Fruit fly (Drosophila melanogaster) whole organism, embryonic: Measurements from ENCODE around the gene CG34001.
A peak's percentile ranks its signal among the peaks of the same experiment; 100 is the strongest.

Experiments
- CG11093 ChIP-seq: fragments of 200-800 bp; sonication (Bioruptor generic); IDR thresholded peaks from 3 replicates; pipeline ENCODE4 v1.3.6; 2022; ENCODE audit warnings: missing biosample characterization, missing genetic modification characterization
- CG12155 ChIP-seq: fragments of 200-800 bp; sonication (Bioruptor generic); optimal IDR thresholded peaks from 3 replicates; lab custom pipeline; 2016; ENCODE audit warnings: missing biosample characterization, missing genetic modification characterization
- CG12299 ChIP-seq: fragments of 200-800 bp; sonication (Bioruptor generic); optimal IDR thresholded peaks from 2 replicates; lab custom pipeline; 2018; ENCODE audit warnings: missing biosample characterization, mild to moderate bottlenecking, missing genetic modification characterization
- CG13624 ChIP-seq: fragments of 200-800 bp; sonication (Bioruptor generic); optimal IDR thresholded peaks from 2 replicates; lab custom pipeline; 2016; ENCODE audit warnings: missing biosample characterization, missing genetic modification characterization
- CG13894 ChIP-seq: fragments of 200-800 bp; sonication (Bioruptor generic); optimal IDR thresholded peaks from 3 replicates; lab custom pipeline; 2018; ENCODE audit warnings: missing biosample characterization, mild to moderate bottlenecking, missing genetic modification characterization, moderate library complexity
- CG15269 ChIP-seq: fragments of 200-800 bp; sonication (Bioruptor generic); optimal IDR thresholded peaks from 2 replicates; lab custom pipeline; 2018; ENCODE audit warnings: missing biosample characterization, mild to moderate bottlenecking, missing genetic modification characterization, moderate library complexity
- CG16863 ChIP-seq: fragments of 200-800 bp; sonication (Bioruptor generic); optimal IDR thresholded peaks from 3 replicates; lab custom pipeline; 2016; ENCODE audit warnings: missing biosample characterization, missing genetic modification characterization
- CG17359 ChIP-seq: fragments of 200-800 bp; sonication (Bioruptor generic); optimal IDR thresholded peaks from 3 replicates; lab custom pipeline; 2018; ENCODE audit warnings: missing biosample characterization, mild to moderate bottlenecking, missing genetic modification characterization, moderate library complexity
- CG1792 ChIP-seq: fragments of 200-800 bp; sonication (Bioruptor generic); optimal IDR thresholded peaks from 2 replicates; lab custom pipeline; 2016; ENCODE audit warnings: missing biosample characterization, missing genetic modification characterization
- CG2712 ChIP-seq: fragments of 200-800 bp; optimal IDR thresholded peaks from 3 replicates; lab custom pipeline; 2019; ENCODE audit warnings: missing biosample characterization, mild to moderate bottlenecking, missing genetic modification characterization, moderate library complexity
- CG3726 ChIP-seq: fragments of 200-800 bp; sonication (Bioruptor generic); IDR thresholded peaks from 3 replicates; pipeline ENCODE4, ENCODE4 v1.3.6; 2022; ENCODE audit warnings: missing biosample characterization, missing genetic modification characterization
- CG42726 ChIP-seq: fragments of 200-800 bp; sonication (Bioruptor generic); IDR thresholded peaks from 2 replicates; pipeline ENCODE4 v1.3.6; 2022; ENCODE audit warnings: missing biosample characterization, missing genetic modification characterization; ENCODE audit not compliant: partially characterized antibody
- CG4282 ChIP-seq: fragments of 200-800 bp; sonication (Bioruptor generic); optimal IDR thresholded peaks from 2 replicates; lab custom pipeline; 2016; ENCODE audit warnings: missing biosample characterization, missing genetic modification characterization
- CG4328 ChIP-seq: fragments of 200-800 bp; sonication (Bioruptor generic); optimal IDR thresholded peaks from 3 replicates; lab custom pipeline; 2017; ENCODE audit warnings: missing biosample characterization, missing genetic modification reagents, missing genetic modification characterization
- CG4730 ChIP-seq: fragments of 200-800 bp; sonication (Bioruptor generic); IDR thresholded peaks from 2 replicates; pipeline ENCODE4 v1.3.6; 2022; ENCODE audit warnings: missing biosample characterization, missing genetic modification characterization
- CG6272 ChIP-seq: fragments of 200-800 bp; sonication (Bioruptor generic); IDR thresholded peaks from 2 replicates; pipeline ENCODE4 v1.3.6; 2022; ENCODE audit warnings: missing biosample characterization, missing genetic modification characterization
- CG7271 ChIP-seq: fragments of 200-800 bp; sonication (Bioruptor generic); optimal IDR thresholded peaks from 2 replicates; lab custom pipeline; 2018; ENCODE audit warnings: missing biosample characterization, mild to moderate bottlenecking, missing genetic modification characterization, moderate library complexity
- CG7839 ChIP-seq: fragments of 200-800 bp; sonication (Bioruptor generic); optimal IDR thresholded peaks from 3 replicates; lab custom pipeline; 2018; ENCODE audit warnings: missing biosample characterization, mild to moderate bottlenecking, missing genetic modification characterization, moderate library complexity
- CG9797 ChIP-seq: fragments of 200-800 bp; sonication (Bioruptor generic); optimal IDR thresholded peaks from 3 replicates; lab custom pipeline; 2018; ENCODE audit warnings: missing biosample characterization, mild to moderate bottlenecking, missing genetic modification characterization
- CG9876 ChIP-seq: fragments of 200-800 bp; sonication (Bioruptor generic); optimal IDR thresholded peaks from 2 replicates; lab custom pipeline; 2016; ENCODE audit warnings: missing biosample characterization, missing genetic modification characterization
- Dfd ChIP-seq, 2 experiments: fragments of >200 bp; optimal IDR thresholded peaks; 2 replicates each; lab custom pipeline; 2017; ENCODE audit warnings: missing biosample characterization in 2 of 2, missing genetic modification characterization in 2 of 2
- Doc2 ChIP-seq: fragments of 200-800 bp; sonication (Bioruptor generic); IDR thresholded peaks from 2 replicates; pipeline ENCODE4 v1.3.6; 2022; ENCODE audit warnings: missing biosample characterization, missing genetic modification characterization
- Fer1 ChIP-seq: fragments of 200-800 bp; sonication (Bioruptor generic); optimal IDR thresholded peaks from 2 replicates; lab custom pipeline; 2017; ENCODE audit warnings: missing biosample characterization, mild to moderate bottlenecking, missing genetic modification characterization
- Fer3 ChIP-seq: fragments of 200-800 bp; sonication (Bioruptor generic); optimal IDR thresholded peaks from 2 replicates; lab custom pipeline; 2018; ENCODE audit warnings: missing biosample characterization, mild to moderate bottlenecking, missing genetic modification characterization, moderate library complexity
- GATAe ChIP-seq: fragments of 200-800 bp; sonication (Bioruptor generic); conservative IDR thresholded peaks from 2 replicates; pipeline ENCODE4 v1.3.6; 2022; ENCODE audit warnings: missing biosample characterization, missing genetic modification characterization
- HLHmδ ChIP-seq: fragments of 200-800 bp; sonication (Bioruptor generic); optimal IDR thresholded peaks from 2 replicates; lab custom pipeline; 2018; ENCODE audit warnings: missing biosample characterization, mild to moderate bottlenecking, missing genetic modification characterization, moderate library complexity
- Hr51 ChIP-seq, 2 experiments: fragments of 200-800 bp; sonication (Bioruptor generic); optimal IDR thresholded peaks; 2 replicates in 1 of 2; 3 replicates in 1 of 2; lab custom pipeline; 2016 to 2018; ENCODE audit warnings: missing biosample characterization in 2 of 2, missing genetic modification characterization in 2 of 2, mild to moderate bottlenecking in 1 of 2, moderate library complexity in 1 of 2
- Mad ChIP-seq: fragments of 200-800 bp; sonication (Bioruptor generic); optimal IDR thresholded peaks from 2 replicates; lab custom pipeline; 2016; ENCODE audit warnings: missing biosample characterization, missing genetic modification characterization
- Scr ChIP-seq: fragments of 200-800 bp; sonication (Bioruptor generic); IDR thresholded peaks from 2 replicates; pipeline ENCODE4 v1.3.6; 2022; ENCODE audit warnings: missing biosample characterization, missing genetic modification characterization; ENCODE audit not compliant: partially characterized antibody
- Side ChIP-seq: fragments of 200-800 bp; sonication (Bioruptor generic); optimal IDR thresholded peaks from 2 replicates; lab custom pipeline; 2016; ENCODE audit warnings: missing biosample characterization, missing genetic modification characterization
- Usf ChIP-seq: fragments of 200-800 bp; sonication (Bioruptor generic); optimal IDR thresholded peaks from 2 replicates; lab custom pipeline; 2017; ENCODE audit warnings: missing genotype, missing biosample characterization, missing genetic modification characterization
- al ChIP-seq: fragments of 200-800 bp; sonication (Bioruptor generic); IDR thresholded peaks from 2 replicates; pipeline ENCODE4 v1.3.6; 2022; ENCODE audit warnings: missing biosample characterization, missing genetic modification characterization
- ap ChIP-seq: fragments of 200-800 bp; sonication (Bioruptor generic); IDR thresholded peaks from 2 replicates; pipeline ENCODE4 v1.3.6; 2022; ENCODE audit warnings: missing biosample characterization, missing genetic modification characterization
- ato ChIP-seq: fragments of 200-800 bp; sonication (Bioruptor generic); IDR thresholded peaks from 2 replicates; pipeline ENCODE4 v1.3.6; 2022; ENCODE audit warnings: missing biosample characterization, missing genetic modification characterization; ENCODE audit not compliant: partially characterized antibody
- bab2 ChIP-seq: fragments of 200-800 bp; sonication (Bioruptor generic); optimal IDR thresholded peaks from 2 replicates; lab custom pipeline; 2016; ENCODE audit warnings: missing biosample characterization, missing genetic modification characterization
- chif ChIP-seq, 2 experiments: fragments of 200-800 bp; sonication (Bioruptor generic); optimal IDR thresholded peaks; 3 replicates each; lab custom pipeline; 2016; ENCODE audit warnings: missing biosample characterization in 2 of 2, missing genetic modification characterization in 2 of 2
- chn ChIP-seq: fragments of 200-800 bp; sonication (Bioruptor generic); optimal IDR thresholded peaks from 2 replicates; lab custom pipeline; 2016; ENCODE audit warnings: missing biosample characterization, missing genetic modification characterization
- emc ChIP-seq: fragments of 200-800 bp; sonication (Bioruptor generic); optimal IDR thresholded peaks from 2 replicates; lab custom pipeline; 2016; ENCODE audit warnings: missing biosample characterization, missing genetic modification characterization
- eyg ChIP-seq: fragments of 200-800 bp; sonication (Bioruptor generic); optimal IDR thresholded peaks from 3 replicates; lab custom pipeline; 2016; ENCODE audit warnings: missing biosample characterization, missing genetic modification characterization
- grn ChIP-seq: fragments of 200-800 bp; sonication (Bioruptor generic); optimal IDR thresholded peaks from 3 replicates; lab custom pipeline; 2017; ENCODE audit warnings: missing biosample characterization, missing genetic modification characterization
- ken ChIP-seq: fragments of 200-800 bp; sonication (Bioruptor generic); IDR thresholded peaks from 3 replicates; pipeline ENCODE4 v1.3.6; 2022; ENCODE audit warnings: missing biosample characterization, missing genetic modification characterization
- knrl ChIP-seq: fragments of 200-800 bp; sonication (Bioruptor generic); IDR thresholded peaks from 3 replicates; pipeline ENCODE4 v1.3.6; 2022; ENCODE audit warnings: missing biosample characterization, missing genetic modification characterization; ENCODE audit not compliant: partially characterized antibody
- lbe ChIP-seq: fragments of 200-800 bp; sonication (Bioruptor generic); optimal IDR thresholded peaks from 2 replicates; lab custom pipeline; 2016; ENCODE audit warnings: missing biosample characterization, mild to moderate bottlenecking, missing genetic modification characterization
- mld ChIP-seq: fragments of 200-800 bp; sonication (Bioruptor generic); IDR thresholded peaks from 3 replicates; pipeline ENCODE4 v1.3.6; 2022; ENCODE audit warnings: missing biosample characterization, missing genetic modification characterization; ENCODE audit not compliant: partially characterized antibody
- odd ChIP-seq: fragments of 200-800 bp; sonication (Bioruptor generic); optimal IDR thresholded peaks from 2 replicates; lab custom pipeline; 2017; ENCODE audit warnings: missing biosample characterization, mild to moderate bottlenecking, missing genetic modification characterization
- pzg ChIP-seq: fragments of 200-800 bp; sonication (Bioruptor generic); optimal IDR thresholded peaks from 3 replicates; lab custom pipeline; 2018; ENCODE audit warnings: missing biosample characterization, mild to moderate bottlenecking, missing genetic modification characterization, moderate library complexity
- ranshi ChIP-seq: fragments of 200-800 bp; sonication (Bioruptor generic); IDR thresholded peaks from 2 replicates; pipeline ENCODE4 v1.3.6; 2022; ENCODE audit warnings: missing biosample characterization, missing genetic modification characterization
- seq ChIP-seq: fragments of 200-800 bp; sonication (Bioruptor generic); IDR thresholded peaks from 2 replicates; pipeline ENCODE4 v1.3.6; 2022; ENCODE audit warnings: missing biosample characterization, missing genetic modification characterization
- stwl ChIP-seq: fragments of 200-800 bp; sonication (Bioruptor generic); optimal IDR thresholded peaks from 3 replicates; lab custom pipeline; 2018; ENCODE audit warnings: missing biosample characterization, mild to moderate bottlenecking, missing genetic modification characterization, moderate library complexity
- wek ChIP-seq: fragments of 200-800 bp; sonication (Bioruptor generic); optimal IDR thresholded peaks from 3 replicates; lab custom pipeline; 2018; ENCODE audit warnings: missing biosample characterization, mild to moderate bottlenecking, missing genetic modification characterization, moderate library complexity

Gene CG34001

DNA sequence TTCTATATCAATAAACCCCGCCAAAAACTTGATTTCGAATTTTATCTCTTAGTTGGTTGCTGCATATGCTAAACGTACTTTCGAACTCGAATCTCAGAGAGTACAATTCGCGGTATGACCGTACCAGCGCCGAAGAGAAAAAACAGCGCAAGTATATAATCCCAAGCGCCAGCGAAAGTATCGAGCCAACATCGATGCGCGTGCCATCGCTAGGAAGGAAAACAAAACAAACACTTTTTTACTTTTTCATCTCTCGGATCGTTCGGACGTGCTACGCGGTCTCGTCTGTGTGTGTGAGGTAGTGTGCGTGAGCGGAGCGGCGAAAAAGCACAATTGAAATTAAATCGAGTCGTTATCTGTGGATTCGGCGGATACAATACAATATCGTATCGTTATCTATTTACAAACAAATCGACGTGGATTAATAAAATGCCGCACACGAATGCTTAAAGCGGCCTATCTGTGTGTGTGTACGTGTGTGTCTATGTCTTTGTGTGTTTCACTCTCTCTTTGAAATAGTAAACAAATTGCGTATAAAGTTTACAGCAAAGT lies 33.7 kb downstream of the CG34001 start, which contains the start of gene simj (continued):
- peak; percentile 54 for TF ChIP-seq CG12155
- TF ChIP-seq wek (GFP tag; lab: Kevin White, UChicago): peak; percentile 75
- TF ChIP-seq grn (GFP tag; lab: Kevin White, UChicago): peak; percentile 68
- no peak for TF ChIP-seq seq (GFP tag; lab: Robert Waterston, UW)
- peak; percentile 69; the same call in 1 of the 3 replicates for TF ChIP-seq mld (GFP tag; lab: Robert Waterston, UW)
- peak; percentile 41 for TF ChIP-seq Fer3 (tag; lab: Kevin White, UChicago)
- no peak for TF ChIP-seq Usf (GFP tag; lab: Kevin White, UChicago)
- TF ChIP-seq ranshi (GFP tag; lab: Robert Waterston, UW): peak; percentile 66; the same call in 1 of the 2 replicates
- peak; percentile 62 for TF ChIP-seq CG2712
- TF ChIP-seq emc (GFP tag; lab: Kevin White, UChicago): no peak
- TF ChIP-seq CG9876 (GFP tag; lab: Kevin White, UChicago): peak; percentile 46
- no peak for TF ChIP-seq chif (GFP tag; optimal IDR thresholded peaks at IDR 0.05; lab: Kevin White, UChicago)
- peak; percentile 97 for TF ChIP-seq pzg
- peak; percentile 80 for TF ChIP-seq Fer1 (GFP tag; lab: Kevin White, UChicago)
- peak; percentile 11 for TF ChIP-seq CG7839 (tag; lab: Kevin White, UChicago)
- TF ChIP-seq stwl (tag; lab: Kevin White, UChicago): peak; percentile 66
- TF ChIP-seq eyg (GFP tag; lab: Kevin White, UChicago): peak; percentile 28
- TF ChIP-seq CG4282 (GFP tag; lab: Kevin White, UChicago): peak; percentile 55
- TF ChIP-seq ato: peak; percentile 79
- TF ChIP-seq CG4328: peak; percentile 28
- no peak for TF ChIP-seq al (GFP tag; lab: Robert Waterston, UW)
- peak; percentile 41 for TF ChIP-seq chn (GFP tag; lab: Kevin White, UChicago)
- TF ChIP-seq CG9797 (GFP tag; lab: Kevin White, UChicago): peak; percentile 94
- TF ChIP-seq ap (GFP tag; lab: Robert Waterston, UW): no peak
- no peak for TF ChIP-seq CG4730 (GFP tag; lab: Robert Waterston, UW)
- peak; percentile 36 for TF ChIP-seq Side
- TF ChIP-seq Mad (GFP tag; lab: Kevin White, UChicago): peak; percentile 20
- peak; percentile 87 for TF ChIP-seq Scr (GFP tag; lab: Robert Waterston, UW)
- no peak for TF ChIP-seq CG11093 (GFP tag; lab: Robert Waterston, UW)
- peak; percentile 42 for TF ChIP-seq odd (GFP tag; lab: Kevin White, UChicago)
- peak; percentile 47 for TF ChIP-seq CG15269 (tag; lab: Kevin White, UChicago)
- peak; percentile 10 to 39 for TF ChIP-seq Hr51 (GFP tag; optimal IDR thresholded peaks at IDR 0.05; lab: Kevin White, UChicago)
- peak; percentile 29 for TF ChIP-seq CG17359
- TF ChIP-seq Doc2: no peak
- TF ChIP-seq CG13624 (GFP tag; lab: Kevin White, UChicago): peak; percentile 75
- TF ChIP-seq ken (GFP tag; lab: Robert Waterston, UW): peak; percentile 7; the same call in 2 of the 3 replicates
- TF ChIP-seq lbe: peak; percentile 71
- TF ChIP-seq HLHmδ: peak; percentile 75
- TF ChIP-seq CG1792 (GFP tag; lab: Kevin White, UChicago): no peak
- no peak for TF ChIP-seq bab2 (GFP tag; lab: Kevin White, UChicago)
- peak; percentile 94 for TF ChIP-seq CG42726 (GFP tag; lab: Robert Waterston, UW)
- TF ChIP-seq knrl: peak; percentile 81
- TF ChIP-seq CG6272 (GFP tag; lab: Robert Waterston, UW): peak; percentile 46
- peak; percentile 64 for TF ChIP-seq CG12299 (tag; lab: Kevin White, UChicago)
- TF ChIP-seq GATAe (GFP tag; lab: Robert Waterston, UW): peak; percentile 40; the same call in 1 of the 2 replicates
- TF ChIP-seq CG13894 (tag; lab: Kevin White, UChicago): peak; percentile 89
- peak; percentile 73 for TF ChIP-seq CG16863
- peak; percentile 72 for TF ChIP-seq CG7271 (tag; lab: Kevin White, UChicago)
- no peak for TF ChIP-seq Dfd (GFP tag; optimal IDR thresholded peaks at IDR 0.05; lab: Kevin White, UChicago)
- TF ChIP-seq CG3726 (GFP tag; lab: Robert Waterston, UW): no peak
